Fruit fly (Drosophila melanogaster): ENCODE results near the gene TpnC73F.

TpnC73F gene

DNA sequence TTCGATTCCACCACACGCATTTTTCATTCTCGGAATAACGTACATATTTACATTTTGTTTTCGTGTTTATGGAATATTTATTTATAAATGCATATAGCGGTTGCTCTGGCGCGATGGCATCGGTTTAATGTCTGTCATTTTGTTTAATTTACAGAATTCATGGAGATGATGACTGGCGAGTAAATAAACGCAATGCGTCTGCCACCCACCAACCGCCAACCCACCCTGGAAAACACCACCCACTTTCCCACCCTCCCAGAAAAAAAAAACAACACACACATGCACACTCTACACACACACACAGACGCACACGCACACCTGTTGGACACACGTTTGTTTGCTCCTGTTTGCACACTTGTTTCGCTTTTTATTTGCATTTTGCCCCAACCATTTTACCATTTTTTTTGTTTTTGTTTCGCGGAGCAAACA lies 2.0 kb downstream of the TpnC73F start (continued):
- TF ChIP-seq D (optimal IDR thresholded peaks at IDR 0.05) (no peak), D (GFP tag; optimal IDR thresholded peaks at IDR 0.05) (peak; percentile 36), CG15073 (GFP tag; optimal IDR thresholded peaks at IDR 0.05) (no peak), CG15514 (GFP tag; optimal IDR thresholded peaks at IDR 0.05) (no peak), CG2678 (tag; optimal IDR thresholded peaks at IDR 0.05) (peak; percentile 50), sd (tag; optimal IDR thresholded peaks at IDR 0.05) (peak; percentile 60), CG4360 (GFP tag; IDR thresholded peaks at IDR 0.05) (peak; percentile 19; the same call in 1 of the 2 replicates), sqz (GFP tag; optimal IDR thresholded peaks at IDR 0.05) (peak; percentile 70), nmo (GFP tag; optimal IDR thresholded peaks at IDR 0.05) (peak; percentile 5), Rfx (GFP tag; IDR thresholded peaks at IDR 0.05) (0 out of 2 replicates have a peak, but pooled peaks have one; percentile 5)

DNA sequence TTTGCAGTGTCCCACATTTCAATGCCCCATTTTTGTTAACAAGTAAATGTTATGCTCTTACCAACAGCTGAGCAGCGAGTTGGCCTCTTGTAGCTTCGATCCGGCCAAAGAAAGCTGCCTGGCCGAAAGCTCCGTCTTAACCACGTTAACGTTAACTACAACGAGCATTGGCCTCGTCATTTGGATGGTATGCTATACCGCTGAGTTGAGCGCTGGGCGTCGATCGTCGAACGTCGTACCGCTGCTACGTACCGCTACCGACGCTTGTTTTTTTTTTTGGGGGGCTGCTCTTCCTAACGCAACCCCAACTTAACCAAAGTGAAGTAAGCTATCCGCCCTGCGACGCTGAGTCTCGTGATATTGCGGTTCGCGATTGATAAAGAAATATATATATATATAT lies 3.5 kb downstream of the TpnC73F start, which contains the start of gene rogdi:
TSS of gene rogdi (plus strand) at position 199 of the 400 bp plus-strand sequence.
- TF ChIP-seq MESR4 (GFP tag; optimal IDR thresholded peaks at IDR 0.05) (no peak), Atf-2 (GFP tag; optimal IDR thresholded peaks at IDR 0.05) (no peak), Side (GFP tag; optimal IDR thresholded peaks at IDR 0.05) (no peak), CG10959 (GFP tag; IDR thresholded peaks at IDR 0.05) (no peak), lmd (GFP tag; IDR thresholded peaks at IDR 0.05) (no peak), E2f1 (GFP tag; IDR thresholded peaks at IDR 0.05) (no peak), CG42726 (GFP tag; IDR thresholded peaks at IDR 0.05; ENCODE audit: partially characterized antibody) (no peak), CG10979 (tag; optimal IDR thresholded peaks at IDR 0.05) (no peak), Atf3 (GFP tag; optimal IDR thresholded peaks at IDR 0.05) (no peak), CG9215 (GFP tag; IDR thresholded peaks at IDR 0.05) (no peak), CG10565 (GFP tag; optimal IDR thresholded peaks at IDR 0.05) (no peak), Rx (GFP tag; IDR thresholded peaks at IDR 0.05) (no peak), eyg (GFP tag; optimal IDR thresholded peaks at IDR 0.05) (no peak), CG9437 (GFP tag; optimal IDR thresholded peaks at IDR 0.05) (peak; percentile 68), Ravus (GFP tag; IDR thresholded peaks at IDR 0.05) (no peak), CG32532 (GFP tag; IDR thresholded peaks at IDR 0.05) (peak; percentile 5; the same call in 1 of the 2 replicates), so (GFP tag; IDR thresholded peaks at IDR 0.05) (0 out of 3 replicates have a peak, but pooled peaks have one; percentile 9), PHDP (tag; optimal IDR thresholded peaks at IDR 0.05) (no peak), stwl (tag; optimal IDR thresholded peaks at IDR 0.05) (no peak), CG14710 (tag; optimal IDR thresholded peaks at IDR 0.05) (no peak), D19B (GFP tag; optimal IDR thresholded peaks at IDR 0.05) (no peak), ci (GFP tag; IDR thresholded peaks at IDR 0.05) (peak; percentile 43; the same call in 2 of the 3 replicates), sim (GFP tag; IDR thresholded peaks at IDR 0.05) (no peak), bbx (GFP tag; IDR thresholded peaks at IDR 0.05; ENCODE audit: partially characterized antibody) (0 out of 2 replicates have a peak, but pooled peaks have one; percentile 25), Dp (GFP tag; optimal IDR thresholded peaks at IDR 0.05) (no peak), pzg (GFP tag; optimal IDR thresholded peaks at IDR 0.05) (no peak), lab (GFP tag; optimal IDR thresholded peaks at IDR 0.05) (peak; percentile 21), h (optimal IDR thresholded peaks at IDR 0.05) (no peak), Rfx (GFP tag; IDR thresholded peaks at IDR 0.05) (0 out of 2 replicates have a peak, but pooled peaks have one; percentile 12), dm (GFP tag; optimal IDR thresholded peaks at IDR 0.05) (no peak), CG14014 (GFP tag; IDR thresholded peaks at IDR 0.05) (no peak; the same call in 1 of the 2 replicates), CG8089 (GFP tag; optimal IDR thresholded peaks at IDR 0.05) (no peak), pfk (GFP tag; optimal IDR thresholded peaks at IDR 0.05) (no peak), Nf-YC (tag; optimal IDR thresholded peaks at IDR 0.05) (no peak), CG5180 (GFP tag; optimal IDR thresholded peaks at IDR 0.05) (peak; percentile 34), CG12769 (tag; optimal IDR thresholded peaks at IDR 0.05) (peak; percentile 23), cwo (GFP tag; optimal IDR thresholded peaks at IDR 0.05) (no peak), Sry-δ (GFP tag; optimal IDR thresholded peaks at IDR 0.05) (no peak), CG43689 (GFP tag; IDR thresholded peaks at IDR 0.05) (0 out of 2 replicates have a peak, but pooled peaks have one; percentile 5), CG6791 (GFP tag; IDR thresholded peaks at IDR 0.05; ENCODE audit: partially characterized antibody) (0 out of 3 replicates have a peak, but pooled peaks have one; percentile 26), CG11093 (GFP tag; IDR thresholded peaks at IDR 0.05) (no peak)
